Worm (Caenorhabditis elegans) whole organism, young adult: ENCODE measurements around the gene Y54G9A.9.

ENCODE experiments used
- Y79H2A.3 ChIP-seq: fragments of 200-800 bp; sonication (Bioruptor generic); conservative IDR thresholded peaks from 2 replicates; pipeline ENCODE4 v1.3.6; 2022; ENCODE audit warnings: missing genetic modification reagents, missing genetic modification characterization, missing compliant biosample characterization
- Y95B8A.8 ChIP-seq: fragments of 200-800 bp; sonication (Bioruptor generic); IDR thresholded peaks from 2 replicates; pipeline ENCODE4 v1.3.6; 2022; ENCODE audit warnings: missing genetic modification reagents, missing genetic modification characterization, missing compliant biosample characterization
- dpff-1 ChIP-seq: sonication (generic microtip); optimal IDR thresholded peaks from 2 replicates; lab custom pipeline; 2017; ENCODE audit warnings: mild to moderate bottlenecking, missing genetic modification characterization, missing compliant biosample characterization
- dpl-1 ChIP-seq: fragments of 150-350 bp; optimal IDR thresholded peaks from 2 replicates; lab custom pipeline; 2014; ENCODE audit warnings: missing biosample characterization, missing genetic modification reagents, missing genetic modification characterization
- him-1 ChIP-seq: sonication (generic microtip); optimal IDR thresholded peaks from 2 replicates; lab custom pipeline; 2016; ENCODE audit warnings: missing genotype, missing genetic modification reagents, missing genetic modification characterization, missing compliant biosample characterization
- mcd-1 ChIP-seq: fragments of 200-800 bp; sonication (Bioruptor generic); IDR thresholded peaks from 2 replicates; pipeline ENCODE4 v1.3.6; 2022; ENCODE audit warnings: missing genetic modification reagents, missing genetic modification characterization, missing compliant biosample characterization
- unc-130 ChIP-seq: sonication (generic microtip); optimal IDR thresholded peaks from 2 replicates; lab custom pipeline; 2016; ENCODE audit warnings: missing genetic modification reagents, missing genetic modification characterization, missing compliant biosample characterization

DNA sequence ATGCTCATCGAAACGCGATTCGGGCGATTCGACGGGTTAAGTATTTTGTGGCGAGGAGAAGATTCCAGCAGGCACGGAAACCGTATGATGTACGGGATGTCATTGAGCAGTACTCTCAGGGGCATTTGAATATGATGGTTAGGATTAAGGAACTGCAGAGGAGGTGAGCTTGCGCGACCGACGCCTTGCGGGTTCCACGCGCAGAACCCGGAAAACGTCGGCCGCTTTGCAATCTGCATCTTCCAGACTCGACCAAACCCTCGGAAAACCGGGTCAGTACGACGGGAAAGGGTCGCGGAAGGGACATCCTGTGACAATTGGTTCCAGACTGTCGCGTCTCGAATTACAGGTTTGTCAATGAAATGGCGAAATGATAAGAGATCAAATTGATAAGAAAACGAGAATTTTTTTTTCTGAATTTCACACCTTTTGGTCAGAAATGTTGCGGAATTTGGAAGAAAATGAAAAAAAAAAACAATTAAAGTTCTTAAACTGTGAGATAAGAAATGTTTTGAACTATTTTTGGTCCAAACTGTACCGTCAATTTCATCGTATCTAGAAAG, 17.9 kb upstream of the Y54G9A.9 start:
- no peak for TF ChIP-seq dpl-1 (GFP tag; lab: Kevin White, UChicago)
- no peak for TF ChIP-seq unc-130
- TF ChIP-seq mcd-1 (GFP tag; lab: Robert Waterston, UW), result no peak
- no peak for TF ChIP-seq dpff-1 (tag; lab: Kevin White, UChicago)
- TF ChIP-seq Y79H2A.3 (GFP tag; lab: Robert Waterston, UW), result no peak
- no peak for TF ChIP-seq Y95B8A.8 (GFP tag; lab: Robert Waterston, UW)
- no peak for TF ChIP-seq him-1
